Worm (Caenorhabditis elegans): ENCODE data around the gene F20D12.12.

DNA sequence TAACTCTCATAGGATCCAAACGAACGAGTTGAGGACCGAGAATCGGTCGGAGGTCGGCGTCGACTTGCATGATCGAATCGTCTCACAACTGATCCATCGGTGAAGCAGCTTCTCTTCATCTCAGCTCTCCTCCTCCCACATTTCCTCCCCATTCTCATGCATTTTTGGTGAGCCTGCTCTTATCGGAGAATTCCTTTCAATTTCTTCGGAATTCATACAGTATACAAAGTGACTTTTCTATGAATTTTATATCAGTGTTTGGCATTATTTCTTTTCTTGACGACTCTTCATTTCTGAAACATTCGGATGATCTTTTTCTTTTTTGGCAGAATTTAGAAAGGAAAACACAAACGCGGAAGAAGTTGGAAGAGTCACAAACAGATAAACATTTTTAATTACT lies 39.8 kb downstream of the F20D12.12 start, which contains the start of gene mec-17:
- no peak for TF ChIP-seq ztf-7 (tag; optimal IDR thresholded peaks at IDR 0.05)
- TF ChIP-seq zag-1 (tag; optimal IDR thresholded peaks at IDR 0.05), result no peak
- no peak for TF ChIP-seq nhr-76 (tag; optimal IDR thresholded peaks at IDR 0.05)
- TF ChIP-seq pqm-1 (tag; optimal IDR thresholded peaks at IDR 0.05), result no peak
- no peak for TF ChIP-seq ctbp-1 (GFP tag; IDR thresholded peaks at IDR 0.05)
- TF ChIP-seq ceh-32 (tag; optimal IDR thresholded peaks at IDR 0.05; ENCODE audit: poor library complexity), result no peak
- no peak for TF ChIP-seq aly-2 (tag; optimal IDR thresholded peaks at IDR 0.05)
- no peak for TF ChIP-seq pha-4 (GFP tag; IDR thresholded peaks at IDR 0.05)
- TF ChIP-seq pha-4 (tag; optimal IDR thresholded peaks at IDR 0.05), result no peak
- no peak for TF ChIP-seq nhr-77 (tag; optimal IDR thresholded peaks at IDR 0.05)
- no peak for TF ChIP-seq ama-1 (optimal IDR thresholded peaks at IDR 0.05)
- no peak for TF ChIP-seq cey-2 (tag; optimal IDR thresholded peaks at IDR 0.05; ENCODE audit: borderline replicate concordance, insufficient read depth)
- TF ChIP-seq saeg-2 (GFP tag; IDR thresholded peaks at IDR 0.05), result no peak

All from whole organism, L4 larva.